Fruit fly (Drosophila melanogaster) whole organism, embryonic: ENCODE measurements around the gene moody.

Experiments
- HHEX ChIP-seq: fragments of 200-800 bp; sonication (Bioruptor generic); optimal IDR thresholded peaks from 3 replicates; lab custom pipeline; 2017; ENCODE audit warnings: missing biosample characterization, mild to moderate bottlenecking, missing genetic modification characterization, missing genetic modification reagents
- btn ChIP-seq: fragments of 200-800 bp; sonication (Bioruptor generic); optimal IDR thresholded peaks from 2 replicates; lab custom pipeline; 2016; ENCODE audit warnings: missing biosample characterization, missing genetic modification characterization

DNA sequence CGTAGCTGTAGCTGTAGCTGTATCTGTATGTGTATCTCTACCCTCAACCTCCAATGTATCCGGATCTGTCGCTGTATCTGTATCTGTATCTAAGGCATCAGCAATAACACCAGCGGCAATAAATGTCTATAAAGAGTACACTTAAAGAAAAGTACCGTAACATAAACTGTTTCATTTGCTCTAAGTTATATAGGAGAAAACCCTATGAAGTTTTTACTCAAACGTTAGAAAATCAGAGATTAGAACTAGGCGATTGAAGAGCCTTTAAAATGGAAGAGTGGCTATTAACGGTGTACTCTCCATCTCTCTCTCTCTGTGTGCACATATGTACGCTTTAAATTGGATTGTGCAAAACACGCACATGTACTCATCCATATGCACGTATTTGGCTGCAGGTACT lies 48.3 kb upstream of the moody start:
- TF ChIP-seq HHEX (GFP tag; lab: Kevin White, UChicago) = no peak
- no peak for TF ChIP-seq btn (GFP tag; lab: Kevin White, UChicago)
